Fruit fly (Drosophila melanogaster): ENCODE measurements around the gene CG10481.

Gene CG10481

DNA sequence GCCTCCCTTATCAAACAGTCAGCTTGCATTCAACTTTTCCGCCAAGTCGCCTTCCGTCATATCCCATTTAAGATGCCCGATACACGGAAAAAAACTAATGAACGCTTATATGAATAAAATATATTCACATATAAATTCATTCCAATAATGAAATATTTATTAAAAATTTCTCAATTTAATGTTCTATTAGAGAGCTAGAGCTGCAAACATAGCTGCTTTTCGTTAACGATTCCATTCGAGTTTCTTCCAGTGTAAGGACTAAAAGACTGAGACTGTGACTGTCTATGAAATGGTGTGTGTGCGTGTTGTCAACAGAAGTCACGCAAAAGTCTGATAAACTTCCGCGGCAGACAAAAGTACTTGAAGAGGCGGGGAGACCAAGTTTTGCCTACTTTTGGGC lies 37.8 kb upstream of the CG10481 start:
- TF ChIP-seq CG5204 (GFP tag; optimal IDR thresholded peaks at IDR 0.05) (no peak), CG7101 (tag; optimal IDR thresholded peaks at IDR 0.05) (no peak), Mnt (GFP tag; optimal IDR thresholded peaks at IDR 0.05) (no peak), CG12768 (GFP tag; optimal IDR thresholded peaks at IDR 0.05) (no peak)

DNA sequence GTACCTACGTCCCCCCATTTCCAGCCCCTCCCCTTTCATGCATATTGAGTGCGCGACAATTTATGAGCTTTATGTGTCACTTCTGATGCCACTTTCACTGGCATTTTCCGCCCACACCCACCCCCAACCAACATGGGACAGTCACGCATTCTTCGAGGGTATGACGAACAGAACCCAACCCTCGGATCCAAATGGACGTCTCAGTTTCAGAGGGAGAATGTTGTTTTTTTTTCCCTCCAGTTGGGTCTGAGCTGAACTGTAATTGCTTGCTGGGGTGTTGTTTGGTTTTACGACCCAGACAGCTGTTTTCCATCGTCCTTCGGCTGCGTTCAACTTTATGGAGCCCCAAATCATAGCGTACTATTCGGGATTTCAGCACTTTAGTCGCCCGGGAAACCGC lies 31.4 kb upstream of the CG10481 start:
- TF ChIP-seq Hr96 (GFP tag; optimal IDR thresholded peaks at IDR 0.05) (no peak), Crg-1 (GFP tag; optimal IDR thresholded peaks at IDR 0.05) (no peak), Clk (GFP tag; optimal IDR thresholded peaks at IDR 0.05) (no peak), CG14711 (tag; optimal IDR thresholded peaks at IDR 0.05) (no peak), bab1 (GFP tag; optimal IDR thresholded peaks at IDR 0.05) (no peak), CG7101 (tag; optimal IDR thresholded peaks at IDR 0.05) (no peak), tj (GFP tag; optimal IDR thresholded peaks at IDR 0.05) (no peak), CG11617 (GFP tag; optimal IDR thresholded peaks at IDR 0.05) (no peak), CG5204 (GFP tag; optimal IDR thresholded peaks at IDR 0.05) (no peak), ovo (GFP tag; optimal IDR thresholded peaks at IDR 0.05) (no peak), CG7045 (GFP tag; optimal IDR thresholded peaks at IDR 0.05) (no peak), pad (GFP tag; optimal IDR thresholded peaks at IDR 0.05) (no peak), toe (GFP tag; optimal IDR thresholded peaks at IDR 0.05) (no peak), cnc (optimal IDR thresholded peaks at IDR 0.05) (no peak)

DNA sequence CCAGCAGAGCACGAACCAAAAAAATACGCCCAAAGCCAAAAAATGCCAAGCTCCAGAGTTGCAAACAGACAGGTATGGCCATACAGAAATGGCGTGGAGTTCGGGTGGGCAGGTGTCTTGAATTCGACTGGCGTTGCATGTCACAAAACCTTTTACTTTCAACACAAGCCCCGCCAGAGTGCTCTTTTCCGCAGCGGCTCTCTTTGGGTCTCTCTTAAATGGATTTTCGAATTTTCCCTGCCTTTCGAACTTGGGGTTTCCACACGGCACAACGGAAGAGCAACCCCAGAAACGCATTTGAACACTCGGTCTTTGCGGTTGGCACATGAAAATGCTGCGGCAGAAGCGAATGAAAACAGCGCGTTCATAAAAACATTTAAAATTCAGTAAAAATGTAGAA lies 25.5 kb upstream of the CG10481 start:
- TF ChIP-seq cnc (optimal IDR thresholded peaks at IDR 0.05) (no peak), Mnt (GFP tag; optimal IDR thresholded peaks at IDR 0.05) (no peak), Crg-1 (GFP tag; optimal IDR thresholded peaks at IDR 0.05) (no peak), pad (GFP tag; optimal IDR thresholded peaks at IDR 0.05) (no peak), CG5204 (GFP tag; optimal IDR thresholded peaks at IDR 0.05) (no peak), cic (GFP tag; optimal IDR thresholded peaks at IDR 0.05) (no peak)

DNA sequence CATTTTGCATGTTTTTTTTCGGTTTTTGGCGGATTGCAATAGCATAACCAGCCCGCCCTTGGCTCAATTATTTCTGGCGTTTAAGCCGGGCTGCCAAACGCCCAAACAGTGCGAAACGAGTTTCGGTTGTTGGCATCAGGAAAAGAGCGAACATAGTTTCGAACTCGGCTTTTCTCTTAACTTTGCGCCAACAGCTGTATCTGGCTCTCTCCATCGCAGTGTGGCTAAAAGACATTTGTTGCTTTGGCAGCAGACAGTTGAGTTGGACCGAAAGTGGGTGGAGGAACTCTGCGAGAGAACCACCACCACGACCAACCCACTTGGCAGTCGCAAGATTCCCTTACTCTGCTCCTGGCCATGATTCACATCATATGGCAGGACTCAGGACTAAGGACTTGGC lies 24.6 kb upstream of the CG10481 start:
- TF ChIP-seq pad (GFP tag; optimal IDR thresholded peaks at IDR 0.05) (no peak), cnc (optimal IDR thresholded peaks at IDR 0.05) (no peak), CG7101 (tag; optimal IDR thresholded peaks at IDR 0.05) (no peak), CG11617 (GFP tag; optimal IDR thresholded peaks at IDR 0.05) (no peak), toe (GFP tag; optimal IDR thresholded peaks at IDR 0.05) (no peak), bab1 (GFP tag; optimal IDR thresholded peaks at IDR 0.05) (no peak), tj (GFP tag; optimal IDR thresholded peaks at IDR 0.05) (no peak), CG12768 (GFP tag; optimal IDR thresholded peaks at IDR 0.05) (no peak), CG5204 (GFP tag; optimal IDR thresholded peaks at IDR 0.05) (no peak), cic (GFP tag; optimal IDR thresholded peaks at IDR 0.05) (no peak), kay (GFP tag; ENCODE audit: borderline replicate concordance) (no peak), Clk (GFP tag; optimal IDR thresholded peaks at IDR 0.05) (no peak), Hr96 (GFP tag; optimal IDR thresholded peaks at IDR 0.05) (no peak), ovo (GFP tag; optimal IDR thresholded peaks at IDR 0.05) (no peak), Crg-1 (GFP tag; optimal IDR thresholded peaks at IDR 0.05) (no peak), Mnt (GFP tag; optimal IDR thresholded peaks at IDR 0.05) (no peak)

DNA sequence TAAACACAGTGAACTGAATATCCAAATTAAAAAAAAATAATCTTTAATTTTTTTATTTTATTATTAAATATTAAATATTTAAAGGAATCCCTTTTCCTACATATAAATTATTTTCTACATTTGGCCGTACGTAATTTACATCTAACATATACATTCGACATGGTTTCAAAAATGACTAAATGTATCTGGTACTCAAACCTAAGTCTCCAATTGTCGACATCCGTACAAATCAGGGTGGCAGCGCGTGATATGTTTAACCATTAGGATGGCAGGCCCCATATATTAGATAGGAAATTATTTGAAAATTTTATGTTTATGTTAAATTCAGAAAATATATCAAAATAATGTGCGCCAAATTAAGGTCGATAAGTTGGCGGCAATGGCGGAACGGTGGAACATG lies 22.8 kb upstream of the CG10481 start:
- TF ChIP-seq CG7045 (GFP tag; optimal IDR thresholded peaks at IDR 0.05) (no peak), ovo (GFP tag; optimal IDR thresholded peaks at IDR 0.05) (no peak), CG7101 (tag; optimal IDR thresholded peaks at IDR 0.05) (no peak), tj (GFP tag; optimal IDR thresholded peaks at IDR 0.05) (no peak), bab1 (GFP tag; optimal IDR thresholded peaks at IDR 0.05) (no peak), Mnt (GFP tag; optimal IDR thresholded peaks at IDR 0.05) (no peak), cic (GFP tag; optimal IDR thresholded peaks at IDR 0.05) (no peak), Hr96 (GFP tag; optimal IDR thresholded peaks at IDR 0.05) (no peak), Crg-1 (GFP tag; optimal IDR thresholded peaks at IDR 0.05) (no peak), Clk (GFP tag; optimal IDR thresholded peaks at IDR 0.05) (no peak), CG1620 (GFP tag; optimal IDR thresholded peaks at IDR 0.05) (no peak)

DNA sequence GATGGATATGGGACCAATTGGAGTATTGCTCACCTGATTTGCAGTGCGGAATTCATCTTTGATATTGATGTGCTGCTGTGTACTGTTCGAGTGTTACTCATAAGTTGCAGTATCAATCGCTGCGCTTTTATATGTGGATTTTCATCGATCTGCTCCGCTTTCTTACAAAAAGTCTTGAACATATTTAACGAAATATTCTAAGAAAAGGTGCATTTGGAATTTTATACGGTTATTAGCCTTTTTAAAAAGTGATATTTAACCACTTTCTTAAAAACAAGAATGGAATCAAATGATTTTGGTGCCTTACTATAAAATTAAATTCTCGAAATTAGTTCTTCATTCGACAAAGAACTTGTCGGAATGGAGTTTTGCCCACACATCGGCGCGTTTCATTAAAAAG lies 21.1 kb upstream of the CG10481 start, which contains the start of gene TotE:
TotE (minus strand) TSS at position 101 of the 400 bp plus-strand sequence.
- no peak for TF ChIP-seq CG5204 (GFP tag; optimal IDR thresholded peaks at IDR 0.05)
- TF ChIP-seq toe (GFP tag; optimal IDR thresholded peaks at IDR 0.05): no peak
- TF ChIP-seq cic (GFP tag; optimal IDR thresholded peaks at IDR 0.05): no peak
- no peak for TF ChIP-seq CG7101 (tag; optimal IDR thresholded peaks at IDR 0.05)
- no peak for TF ChIP-seq CG12768 (GFP tag; optimal IDR thresholded peaks at IDR 0.05)
- TF ChIP-seq Hr96 (GFP tag; optimal IDR thresholded peaks at IDR 0.05): no peak
- TF ChIP-seq Clk (GFP tag; optimal IDR thresholded peaks at IDR 0.05): no peak
- no peak for TF ChIP-seq CG1620 (GFP tag; optimal IDR thresholded peaks at IDR 0.05)
- TF ChIP-seq CG33017 (tag; optimal IDR thresholded peaks at IDR 0.05): no peak
- TF ChIP-seq kay (GFP tag; ENCODE audit: borderline replicate concordance): no peak
- no peak for TF ChIP-seq ovo (GFP tag; optimal IDR thresholded peaks at IDR 0.05)
- no peak for TF ChIP-seq tj (GFP tag; optimal IDR thresholded peaks at IDR 0.05)
- TF ChIP-seq CG14711 (tag; optimal IDR thresholded peaks at IDR 0.05): no peak

DNA sequence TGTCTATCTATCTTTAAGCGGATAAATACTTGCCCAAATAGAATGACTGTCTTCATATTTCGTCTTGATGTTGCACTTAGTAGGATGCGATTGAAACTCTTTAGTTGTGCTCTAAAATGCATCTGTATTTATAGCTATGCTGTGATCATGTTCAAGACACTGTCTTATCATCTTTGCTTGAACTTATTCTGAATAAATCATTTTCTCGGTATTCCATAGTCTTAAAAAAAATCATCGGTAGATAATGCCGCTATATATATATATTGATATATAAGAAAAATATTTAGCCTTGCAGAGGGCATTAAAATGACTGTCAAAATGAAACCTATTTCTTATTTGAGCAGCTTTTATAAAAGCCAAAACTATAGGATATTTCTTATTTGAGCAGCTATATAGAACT lies 19.9 kb upstream of the CG10481 start, which contains the start of gene TotF:
TotF (minus strand) TSS at position 101 of the 400 bp plus-strand sequence.
- TF ChIP-seq CG12768 (GFP tag; optimal IDR thresholded peaks at IDR 0.05): no peak
- TF ChIP-seq CG14711 (tag; optimal IDR thresholded peaks at IDR 0.05): no peak
